Worm (Caenorhabditis elegans): ENCODE measurements around the gene nspc-5.

- no peak for TF ChIP-seq pqm-1 (tag; optimal IDR thresholded peaks at IDR 0.05)
- TF ChIP-seq fkh-6 (tag; optimal IDR thresholded peaks at IDR 0.05) = no peak
- no peak for TF ChIP-seq ceh-24 (tag; optimal IDR thresholded peaks at IDR 0.05)
- TF ChIP-seq rnt-1 (tag; optimal IDR thresholded peaks at IDR 0.05) = no peak
- TF ChIP-seq T23F11.4 (GFP tag; optimal IDR thresholded peaks at IDR 0.05) = no peak
- TF ChIP-seq pha-4 (tag; optimal IDR thresholded peaks at IDR 0.05) = no peak
Measured at ce11 chrX:8554029-8554428, 15.5 kb downstream of the nspc-5 start.
